Worm (Caenorhabditis elegans) whole organism, early embryonic: ENCODE data around the gene R09E10.2.

ENCODE experiments used
- B0310.2 ChIP-seq: sonication (generic microtip); optimal IDR thresholded peaks from 2 replicates; lab custom pipeline; 2016; ENCODE audit warnings: mild to moderate bottlenecking, missing genetic modification characterization, missing compliant biosample characterization
- ama-1 ChIP-seq: fragments of 150-350 bp; optimal IDR thresholded peaks from 2 replicates; lab custom pipeline; 2014
- ceh-36 ChIP-seq: sonication (generic microtip); optimal IDR thresholded peaks from 2 replicates; lab custom pipeline; 2016; ENCODE audit warnings: missing genetic modification characterization, inconsistent platforms, missing compliant biosample characterization
- hmbx-1 ChIP-seq: sonication (generic microtip); optimal IDR thresholded peaks from 2 replicates; lab custom pipeline; 2016; ENCODE audit warnings: mild to moderate bottlenecking, missing genetic modification characterization, missing compliant biosample characterization
- hmg-4 ChIP-seq: fragments of 200-800 bp; sonication (Bioruptor generic); optimal IDR thresholded peaks from 2 replicates; lab custom pipeline; 2018; ENCODE audit warnings: mild to moderate bottlenecking, missing genetic modification characterization, missing compliant biosample characterization
- pes-1 ChIP-seq: fragments of 200-800 bp; sonication (Bioruptor generic); IDR thresholded peaks from 2 replicates; pipeline ENCODE4 v1.3.6; 2022; ENCODE audit warnings: missing genetic modification reagents, missing genetic modification characterization, missing compliant biosample characterization
- scrt-1 ChIP-seq: fragments of 200-800 bp; sonication (Bioruptor generic); IDR thresholded peaks from 2 replicates; pipeline ENCODE4 v1.3.6; 2022; ENCODE audit warnings: missing genetic modification characterization, missing compliant biosample characterization
- sea-1 ChIP-seq: fragments of 200-800 bp; sonication (Bioruptor generic); conservative IDR thresholded peaks from 2 replicates; pipeline ENCODE4 v1.3.6; 2022; ENCODE audit warnings: missing genetic modification characterization, missing compliant biosample characterization
- tbx-37 ChIP-seq: fragments of 200-800 bp; sonication (Bioruptor generic); conservative IDR thresholded peaks from 2 replicates; pipeline ENCODE4 v1.3.6; 2022; ENCODE audit warnings: missing genetic modification reagents, missing genetic modification characterization, missing compliant biosample characterization

ce11 chrIV:10345990-10346389 lies 27.9 kb upstream of the R09E10.2 start:
- TF ChIP-seq tbx-37 (GFP tag; lab: Robert Waterston, UW): no peak
- no peak for TF ChIP-seq ama-1 (lab: Kevin White, UChicago)
- TF ChIP-seq B0310.2 (tag; lab: Kevin White, UChicago): no peak
- no peak for TF ChIP-seq ceh-36 (tag; lab: Kevin White, UChicago)
- no peak for TF ChIP-seq scrt-1 (GFP tag; lab: Robert Waterston, UW)
- no peak for TF ChIP-seq hmg-4
- TF ChIP-seq pes-1 (GFP tag; lab: Robert Waterston, UW): no peak
- TF ChIP-seq hmbx-1 (tag; lab: Kevin White, UChicago): no peak
- TF ChIP-seq sea-1 (GFP tag; lab: Robert Waterston, UW): no peak
